Fruit fly (Drosophila melanogaster): ENCODE data around the gene MFS3.

Gene MFS3

dm6 chr2L:1150554-1150953, 7.6 kb downstream of the MFS3 start, which contains the start of the genes Tfb4 and Vps29 (continued):
- TF ChIP-seq cwo (GFP tag; optimal IDR thresholded peaks at IDR 0.05) = no peak
- TF ChIP-seq CG16779 (GFP tag; IDR thresholded peaks at IDR 0.05) = 0 out of 2 replicates have a peak, but pooled peaks have one; percentile 38
- peak; percentile 39 for TF ChIP-seq CG8924 (tag; optimal IDR thresholded peaks at IDR 0.05)
- TF ChIP-seq CG5180 (GFP tag; optimal IDR thresholded peaks at IDR 0.05) = no peak
- TF ChIP-seq HLH3B (GFP tag; IDR thresholded peaks at IDR 0.05) = no peak
- peak; percentile 96 for TF ChIP-seq chinmo (GFP tag; IDR thresholded peaks at IDR 0.05; ENCODE audit: partially characterized antibody)
- no peak for TF ChIP-seq Hr51 (GFP tag; optimal IDR thresholded peaks at IDR 0.05)
- TF ChIP-seq CTCF (GFP tag; optimal IDR thresholded peaks at IDR 0.05) = no peak
- no peak for TF ChIP-seq disco-r (GFP tag; optimal IDR thresholded peaks at IDR 0.05)
- TF ChIP-seq stwl (tag; optimal IDR thresholded peaks at IDR 0.05) = peak; percentile 91
- TF ChIP-seq CG9797 (GFP tag; optimal IDR thresholded peaks at IDR 0.05) = peak; percentile 7
- TF ChIP-seq CG7271 (tag; optimal IDR thresholded peaks at IDR 0.05) = peak; percentile 42
- TF ChIP-seq E2f1 (GFP tag; IDR thresholded peaks at IDR 0.05) = no peak
- no peak for TF ChIP-seq Lpt (GFP tag; optimal IDR thresholded peaks at IDR 0.05)
- no peak for TF ChIP-seq Trl (optimal IDR thresholded peaks at IDR 0.05)
- TF ChIP-seq Trl (GFP tag; optimal IDR thresholded peaks at IDR 0.05) = peak; percentile 58
- TF ChIP-seq Aef1 (GFP tag; IDR thresholded peaks at IDR 0.05) = peak; percentile 24; the same call in 1 of the 3 replicates
- no peak for TF ChIP-seq CG12769 (tag; optimal IDR thresholded peaks at IDR 0.05)
- TF ChIP-seq al (GFP tag; IDR thresholded peaks at IDR 0.05) = peak; percentile 38; the same call in 1 of the 2 replicates
- TF ChIP-seq lov (optimal IDR thresholded peaks at IDR 0.05) = no peak
- TF ChIP-seq lov (GFP tag; IDR thresholded peaks at IDR 0.05) = peak; percentile 66; the same call in 1 of the 3 replicates
- peak; percentile 85 for TF ChIP-seq wek (GFP tag; optimal IDR thresholded peaks at IDR 0.05)
- TF ChIP-seq CG9727 (GFP tag; optimal IDR thresholded peaks at IDR 0.05) = no peak
- no peak for TF ChIP-seq Max (GFP tag; optimal IDR thresholded peaks at IDR 0.05)
- TF ChIP-seq CG15269 (tag; optimal IDR thresholded peaks at IDR 0.05) = no peak
- TF ChIP-seq CG9932 (GFP tag; IDR thresholded peaks at IDR 0.05) = peak; percentile 87
- no peak for TF ChIP-seq CG6175 (GFP tag; IDR thresholded peaks at IDR 0.05)
- TF ChIP-seq jumu (GFP tag; optimal IDR thresholded peaks at IDR 0.05) = peak; percentile 63
- no peak for TF ChIP-seq CG11560 (tag; IDR thresholded peaks at IDR 0.05)
- peak; percentile 80 for TF ChIP-seq Scr (GFP tag; IDR thresholded peaks at IDR 0.05; ENCODE audit: partially characterized antibody)
- peak; percentile 76 for TF ChIP-seq E2f2 (GFP tag; IDR thresholded peaks at IDR 0.05)
- TF ChIP-seq Xbp1 (GFP tag; optimal IDR thresholded peaks at IDR 0.05) = peak; percentile 67
- peak; percentile 97 for TF ChIP-seq Med (GFP tag)
- TF ChIP-seq CG12659 (GFP tag; optimal IDR thresholded peaks at IDR 0.05) = peak; percentile 44
- peak; percentile 28 to 73 for TF ChIP-seq dpn (GFP tag; optimal IDR thresholded peaks at IDR 0.05)
- TF ChIP-seq BtbVII (GFP tag; optimal IDR thresholded peaks at IDR 0.05) = no peak
- peak; percentile 54; the same call in 1 of the 2 replicates for TF ChIP-seq Atf6 (GFP tag; IDR thresholded peaks at IDR 0.05)
- TF ChIP-seq slp2 (GFP tag; optimal IDR thresholded peaks at IDR 0.05) = no peak
- peak; percentile 97 for TF ChIP-seq bbx (GFP tag; IDR thresholded peaks at IDR 0.05; ENCODE audit: partially characterized antibody)
- TF ChIP-seq CG6272 (GFP tag; IDR thresholded peaks at IDR 0.05) = peak; percentile 46; the same call in 1 of the 2 replicates
- no peak for TF ChIP-seq CG12744 (GFP tag; optimal IDR thresholded peaks at IDR 0.05)
- no peak for TF ChIP-seq Nf-YB (GFP tag; optimal IDR thresholded peaks at IDR 0.05)
- TF ChIP-seq CG7963 (GFP tag; IDR thresholded peaks at IDR 0.05; ENCODE audit: partially characterized antibody) = peak; percentile 96
- TF ChIP-seq CG10366 (GFP tag; IDR thresholded peaks at IDR 0.05) = peak; percentile 41; the same call in 1 of the 2 replicates
- peak; percentile 5 for TF ChIP-seq CG5245 (GFP tag; optimal IDR thresholded peaks at IDR 0.05)
- no peak for TF ChIP-seq pan (optimal IDR thresholded peaks at IDR 0.05)
- peak in 1 of 2 experiments; percentile 52 for TF ChIP-seq pan (GFP tag; optimal IDR thresholded peaks at IDR 0.05 in 1 of 2, IDR thresholded peaks at IDR 0.05 in 1 of 2)
- no peak for TF ChIP-seq lbe (GFP tag; optimal IDR thresholded peaks at IDR 0.05)
- TF ChIP-seq Bteb2 (GFP tag; optimal IDR thresholded peaks at IDR 0.05) = peak; percentile 32
- peak; percentile 38; the same call in 1 of the 2 replicates for TF ChIP-seq ranshi (GFP tag; IDR thresholded peaks at IDR 0.05)
- TF ChIP-seq cato (GFP tag; optimal IDR thresholded peaks at IDR 0.05; ENCODE audit: borderline replicate concordance) = no peak
- peak; percentile 21 for TF ChIP-seq CG4820 (GFP tag; optimal IDR thresholded peaks at IDR 0.05)
